Fruit fly (Drosophila melanogaster): ENCODE data around the gene TotC.
A peak's percentile ranks its signal among the peaks of the same experiment; 100 is the strongest.

TotC gene

DNA sequence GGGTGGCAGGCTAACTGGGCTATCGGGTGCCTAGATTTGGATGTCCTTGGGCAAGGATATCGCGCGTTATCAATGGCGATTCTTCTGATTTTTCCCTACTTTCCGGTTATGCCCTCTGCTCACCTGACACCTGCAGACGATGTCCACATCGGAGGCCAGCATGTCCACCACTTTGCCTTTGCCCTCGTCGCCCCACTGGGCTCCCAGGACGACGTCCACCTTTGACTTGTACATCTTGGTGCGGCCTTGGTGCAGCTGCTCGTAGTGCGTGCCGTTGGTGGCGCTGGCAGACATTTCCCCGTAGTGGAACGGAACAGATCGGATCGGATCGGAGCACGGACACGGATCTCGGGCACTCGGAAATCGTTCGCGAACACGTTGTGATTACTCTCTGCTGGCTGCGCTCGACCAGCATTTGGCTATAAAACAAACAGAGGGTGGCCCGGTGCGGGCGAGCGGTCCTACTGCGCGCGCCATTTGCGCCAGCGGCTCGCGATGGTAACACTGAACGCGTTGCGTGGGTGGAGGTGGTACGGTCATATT lies 42.6 kb upstream of the TotC start, which contains the start of gene Adss (continued):
- peak; percentile 7 to 29 for TF ChIP-seq Pdp1 (GFP tag; optimal IDR thresholded peaks at IDR 0.05)
- TF ChIP-seq vvl (GFP tag; IDR thresholded peaks at IDR 0.05): peak; percentile 41; the same call in 1 of the 2 replicates
- TF ChIP-seq Sin3A (optimal IDR thresholded peaks at IDR 0.05): no peak
- TF ChIP-seq tup (GFP tag; optimal IDR thresholded peaks at IDR 0.05): peak; percentile 5
- TF ChIP-seq Mad (GFP tag; optimal IDR thresholded peaks at IDR 0.05): peak; percentile 51
- TF ChIP-seq tgo (GFP tag; IDR thresholded peaks at IDR 0.05): no peak
- no peak for TF ChIP-seq run (tag; optimal IDR thresholded peaks at IDR 0.05)
- 0 out of 2 replicates have a peak, but pooled peaks have one; percentile 30 for TF ChIP-seq CG6689 (GFP tag; IDR thresholded peaks at IDR 0.05)
- TF ChIP-seq grau (tag; optimal IDR thresholded peaks at IDR 0.05): peak; percentile 13
- TF ChIP-seq Sry-β (GFP tag; optimal IDR thresholded peaks at IDR 0.05): no peak
- TF ChIP-seq CG11504 (tag; optimal IDR thresholded peaks at IDR 0.05): no peak
- TF ChIP-seq nmo (GFP tag; optimal IDR thresholded peaks at IDR 0.05): peak; percentile 29
- no peak for TF ChIP-seq CG15601 (tag; optimal IDR thresholded peaks at IDR 0.05)
- no peak for TF ChIP-seq CG7556 (GFP tag; optimal IDR thresholded peaks at IDR 0.05)
- TF ChIP-seq CG6813 (GFP tag; optimal IDR thresholded peaks at IDR 0.05): no peak
- TF ChIP-seq NfI (GFP tag; optimal IDR thresholded peaks at IDR 0.05): peak; percentile 5
- TF ChIP-seq CG8359 (GFP tag; optimal IDR thresholded peaks at IDR 0.05; ENCODE audit: borderline replicate concordance): peak; percentile 3
- TF ChIP-seq Ptx1 (GFP tag; IDR thresholded peaks at IDR 0.05): no peak
- peak; percentile 4 for TF ChIP-seq maf-S (GFP tag; optimal IDR thresholded peaks at IDR 0.05)
- peak; percentile 37 for TF ChIP-seq CG3163 (GFP tag; optimal IDR thresholded peaks at IDR 0.05)
- TF ChIP-seq al (GFP tag; IDR thresholded peaks at IDR 0.05): peak; percentile 15; the same call in 1 of the 2 replicates
- no peak for TF ChIP-seq Gsc (GFP tag; IDR thresholded peaks at IDR 0.05)
- TF ChIP-seq Side (GFP tag; optimal IDR thresholded peaks at IDR 0.05): peak; percentile 43
- TF ChIP-seq tio (GFP tag; optimal IDR thresholded peaks at IDR 0.05): no peak
- TF ChIP-seq CG12744 (GFP tag; optimal IDR thresholded peaks at IDR 0.05): peak; percentile 20
- TF ChIP-seq sima (GFP tag; optimal IDR thresholded peaks at IDR 0.05): no peak
- peak; percentile 30; the same call in 1 of the 2 replicates for TF ChIP-seq CG11247 (GFP tag; IDR thresholded peaks at IDR 0.05)

dm6 chr3R:20830963-20831362 lies 41.8 kb upstream of the TotC start, which contains the start of gene CG31223:
Gene CG31223 (plus strand): TSS chr3R:20831127.
- TF ChIP-seq Scr (GFP tag; IDR thresholded peaks at IDR 0.05; ENCODE audit: partially characterized antibody) (no peak), MESR4 (GFP tag; optimal IDR thresholded peaks at IDR 0.05) (peak; percentile 7), CG2875 (GFP tag; optimal IDR thresholded peaks at IDR 0.05) (no peak), CG6854 (GFP tag; optimal IDR thresholded peaks at IDR 0.05) (no peak), crp (GFP tag; optimal IDR thresholded peaks at IDR 0.05) (peak; percentile 14 to 80), vfl (GFP tag; optimal IDR thresholded peaks at IDR 0.05) (no peak), ap (GFP tag; IDR thresholded peaks at IDR 0.05) (no peak), her (GFP tag; optimal IDR thresholded peaks at IDR 0.05) (no peak), Meics (GFP tag; optimal IDR thresholded peaks at IDR 0.05) (no peak), cato (GFP tag; optimal IDR thresholded peaks at IDR 0.05; ENCODE audit: borderline replicate concordance) (no peak), phol (tag; optimal IDR thresholded peaks at IDR 0.05) (no peak), emc (GFP tag; optimal IDR thresholded peaks at IDR 0.05) (no peak), CG8924 (tag; optimal IDR thresholded peaks at IDR 0.05) (no peak), CG9817 (tag; optimal IDR thresholded peaks at IDR 0.05) (no peak), Dp (GFP tag; optimal IDR thresholded peaks at IDR 0.05) (peak; percentile 10), bigmax (GFP tag; optimal IDR thresholded peaks at IDR 0.05) (no peak), Myb (GFP tag; optimal IDR thresholded peaks at IDR 0.05) (peak; percentile 58), CG5953 (GFP tag; IDR thresholded peaks at IDR 0.05) (no peak), CG17385 (GFP tag; optimal IDR thresholded peaks at IDR 0.05) (no peak), Ets65A (GFP tag) (peak; percentile 52), CG10462 (GFP tag; optimal IDR thresholded peaks at IDR 0.05) (no peak), bab2 (GFP tag; optimal IDR thresholded peaks at IDR 0.05) (no peak), ac (GFP tag; optimal IDR thresholded peaks at IDR 0.05) (no peak), E2f2 (GFP tag; IDR thresholded peaks at IDR 0.05) (peak; percentile 18), sob (GFP tag; IDR thresholded peaks at IDR 0.05) (no peak)

Data from whole organism, embryonic.